Worm (Caenorhabditis elegans) whole organism, L4 larva: ENCODE results near the gene lat-2.
A peak's percentile ranks its signal among the peaks of the same experiment; 100 is the strongest.

Experiments
- D1046.2 ChIP-seq: fragments of 200-800 bp; sonication (Bioruptor generic); IDR thresholded peaks from 2 replicates; pipeline ENCODE4 v1.3.6; 2022; ENCODE audit warnings: missing genetic modification characterization, missing compliant biosample characterization
- F37D6.2 ChIP-seq: sonication (generic microtip); optimal IDR thresholded peaks from 2 replicates; lab custom pipeline; 2016; ENCODE audit warnings: mild to moderate bottlenecking, missing genetic modification characterization, missing compliant biosample characterization
- R02D3.7 ChIP-seq: fragments of 150-350 bp; sonication (generic microtip); optimal IDR thresholded peaks from 3 replicates; lab custom pipeline; 2014; ENCODE audit warnings: missing biosample characterization, missing genetic modification characterization
- T20F7.1 ChIP-seq: fragments of 200-800 bp; sonication (Bioruptor generic); optimal IDR thresholded peaks from 2 replicates; lab custom pipeline; 2018; ENCODE audit warnings: mild to moderate bottlenecking, missing genetic modification characterization, missing compliant biosample characterization
- Y105C5A.15 ChIP-seq: fragments of 200-800 bp; sonication (Bioruptor generic); IDR thresholded peaks from 2 replicates; pipeline ENCODE4 v1.3.6; 2022; ENCODE audit warnings: missing genetic modification characterization, missing compliant biosample characterization
- Y5F2A.4 ChIP-seq: fragments of 200-800 bp; sonication (Bioruptor generic); optimal IDR thresholded peaks from 2 replicates; lab custom pipeline; 2018; ENCODE audit warnings: mild to moderate bottlenecking, missing genetic modification characterization, missing compliant biosample characterization
- aha-1 ChIP-seq: fragments of 150-350 bp; peaks from one replicate; lab custom pipeline; 2014; ENCODE audit warnings: missing biosample characterization, missing genetic modification characterization
- ama-1 ChIP-seq: fragments of 150-350 bp; optimal IDR thresholded peaks from 2 replicates; lab custom pipeline; 2014; ENCODE audit warnings: inconsistent platforms, mixed read lengths
- ceh-32 ChIP-seq: sonication (generic microtip); optimal IDR thresholded peaks from 2 replicates; lab custom pipeline; 2016; ENCODE audit warnings: mild to moderate bottlenecking, missing genetic modification characterization, missing compliant biosample characterization; ENCODE audit not compliant: poor library complexity
- ceh-44 ChIP-seq: fragments of 200-800 bp; sonication (Bioruptor generic); IDR thresholded peaks from 2 replicates; pipeline ENCODE4 v1.3.6; 2022; ENCODE audit warnings: missing genetic modification reagents, missing genetic modification characterization, missing compliant biosample characterization
- ces-1 ChIP-seq: fragments of 150-350 bp; sonication (generic microtip); optimal IDR thresholded peaks from 4 replicates; lab custom pipeline; 2014; ENCODE audit warnings: missing biosample characterization, missing genetic modification reagents, missing genetic modification characterization
- cey-2 ChIP-seq: sonication (generic microtip); optimal IDR thresholded peaks from 3 replicates; lab custom pipeline; 2017; ENCODE audit warnings: missing genetic modification characterization, mild to moderate bottlenecking, missing compliant biosample characterization, antibody characterized with exemption, borderline replicate concordance; ENCODE audit not compliant: insufficient read depth
- ctbp-1 ChIP-seq: fragments of 200-800 bp; sonication (Bioruptor generic); IDR thresholded peaks from 2 replicates; pipeline ENCODE4 v1.3.6; 2022; ENCODE audit warnings: missing genetic modification reagents, missing genetic modification characterization, missing compliant biosample characterization
- daf-19 ChIP-seq: fragments of 200-800 bp; sonication (Bioruptor generic); conservative IDR thresholded peaks from 2 replicates; pipeline ENCODE4 v1.3.6; 2022; ENCODE audit warnings: missing genetic modification characterization, missing compliant biosample characterization
- daf-8 ChIP-seq: fragments of 200-800 bp; sonication (Bioruptor generic); IDR thresholded peaks from 2 replicates; pipeline ENCODE4 v1.3.6; 2022; ENCODE audit warnings: missing genetic modification characterization, missing compliant biosample characterization
- dmd-6 ChIP-seq: fragments of 200-800 bp; sonication (Bioruptor generic); IDR thresholded peaks from 2 replicates; pipeline ENCODE4 v1.3.6; 2022; ENCODE audit warnings: missing genetic modification reagents, missing genetic modification characterization, missing compliant biosample characterization
- dve-1 ChIP-seq: sonication (generic microtip); optimal IDR thresholded peaks from 2 replicates; lab custom pipeline; 2017; ENCODE audit warnings: antibody characterized with exemption, mild to moderate bottlenecking, missing genetic modification characterization, missing compliant biosample characterization; ENCODE audit not compliant: insufficient read depth
- egl-43 ChIP-seq: fragments of 200-800 bp; sonication (Bioruptor generic); IDR thresholded peaks from 2 replicates; pipeline ENCODE4 v1.3.6; 2022; ENCODE audit warnings: missing genetic modification reagents, missing genetic modification characterization, missing compliant biosample characterization
- fkh-10 ChIP-seq: fragments of 150-350 bp; optimal IDR thresholded peaks from 2 replicates; lab custom pipeline; 2014; ENCODE audit warnings: missing biosample characterization, missing genetic modification reagents, missing genetic modification characterization
- lim-7 ChIP-seq: fragments of 200-800 bp; sonication (Bioruptor generic); IDR thresholded peaks from 2 replicates; pipeline ENCODE4 v1.3.6; 2022; ENCODE audit warnings: missing genetic modification characterization, missing compliant biosample characterization
- lin-29 ChIP-seq: fragments of 200-800 bp; sonication (Bioruptor generic); IDR thresholded peaks from 2 replicates; pipeline ENCODE4 v1.3.6; 2022; ENCODE audit warnings: missing genetic modification reagents, missing genetic modification characterization, missing compliant biosample characterization
- lin-38 ChIP-seq: fragments of 200-800 bp; sonication (Bioruptor generic); IDR thresholded peaks from 2 replicates; pipeline ENCODE4 v1.3.6; 2022; ENCODE audit warnings: missing genetic modification reagents, missing genetic modification characterization, missing compliant biosample characterization
- lir-3 ChIP-seq: sonication (generic microtip); optimal IDR thresholded peaks from 2 replicates; lab custom pipeline; 2016; ENCODE audit warnings: mild to moderate bottlenecking, missing genetic modification characterization, missing compliant biosample characterization
- madf-9 ChIP-seq: fragments of 200-800 bp; sonication (Bioruptor generic); conservative IDR thresholded peaks from 2 replicates; pipeline ENCODE4 v1.3.6; 2022; ENCODE audit warnings: missing genetic modification reagents, missing genetic modification characterization, missing compliant biosample characterization
- mdl-1 ChIP-seq, 2 experiments: fragments of 150-350 bp in 1 of 2; sonication (generic microtip) in 1 of 2; optimal IDR thresholded peaks; 2 replicates each; lab custom pipeline; 2014 to 2017; ENCODE audit warnings: missing biosample characterization in 2 of 2, missing genetic modification characterization in 2 of 2
- mdt-29 ChIP-seq: fragments of 200-800 bp; sonication (Bioruptor generic); IDR thresholded peaks from 2 replicates; pipeline ENCODE4 v1.3.6; 2022; ENCODE audit warnings: missing genetic modification reagents, missing genetic modification characterization, missing compliant biosample characterization
- mep-1 ChIP-seq: fragments of 150-350 bp; sonication (generic microtip); optimal IDR thresholded peaks from 3 replicates; lab custom pipeline; 2014; ENCODE audit warnings: missing biosample characterization, missing genetic modification characterization
- mes-2 ChIP-seq: sonication (generic microtip); optimal IDR thresholded peaks from 2 replicates; lab custom pipeline; 2016; ENCODE audit warnings: missing genotype, mild to moderate bottlenecking, missing genetic modification characterization, missing compliant biosample characterization; ENCODE audit not compliant: poor library complexity, severe bottlenecking
- mxl-3 ChIP-seq: fragments of 200-800 bp; sonication (Bioruptor generic); optimal IDR thresholded peaks from 2 replicates; lab custom pipeline; 2018; ENCODE audit warnings: mild to moderate bottlenecking, missing genetic modification characterization, missing compliant biosample characterization
- nhr-28 ChIP-seq: fragments of 150-350 bp; optimal IDR thresholded peaks from 2 replicates; lab custom pipeline; 2014; ENCODE audit warnings: missing biosample characterization, missing genetic modification characterization
- nhr-42 ChIP-seq: fragments of 200-800 bp; sonication (Bioruptor generic); IDR thresholded peaks from 2 replicates; pipeline ENCODE4 v1.3.6; 2022; ENCODE audit warnings: missing genetic modification characterization, missing compliant biosample characterization
- nhr-48 ChIP-seq: sonication (generic microtip); optimal IDR thresholded peaks from 2 replicates; lab custom pipeline; 2016; ENCODE audit warnings: mild to moderate bottlenecking, missing genetic modification characterization, missing compliant biosample characterization
- nhr-6 ChIP-seq: fragments of 150-350 bp; optimal IDR thresholded peaks from 2 replicates; lab custom pipeline; 2014; ENCODE audit warnings: missing biosample characterization, missing genetic modification characterization
- nhr-77 ChIP-seq: fragments of 150-350 bp; optimal IDR thresholded peaks from 2 replicates; lab custom pipeline; 2014; ENCODE audit warnings: missing biosample characterization, missing genetic modification characterization
- php-3 ChIP-seq: fragments of 200-800 bp; sonication (Bioruptor generic); IDR thresholded peaks from 2 replicates; pipeline ENCODE4 v1.3.6; 2022; ENCODE audit warnings: missing genetic modification reagents, missing genetic modification characterization, missing compliant biosample characterization
- rbr-2 ChIP-seq: sonication (generic microtip); optimal IDR thresholded peaks from 2 replicates; lab custom pipeline; 2016; ENCODE audit warnings: missing genotype, missing genetic modification characterization, missing compliant biosample characterization
- skn-1 ChIP-seq: fragments of 150-350 bp; optimal IDR thresholded peaks from 2 replicates; lab custom pipeline; 2014; ENCODE audit warnings: missing biosample characterization, missing genetic modification characterization
- spr-3 ChIP-seq: fragments of 200-800 bp; sonication (Bioruptor generic); optimal IDR thresholded peaks from 2 replicates; lab custom pipeline; 2018; ENCODE audit warnings: mild to moderate bottlenecking, missing genetic modification characterization, missing compliant biosample characterization
- tag-97 ChIP-seq: fragments of 200-800 bp; sonication (Bioruptor generic); IDR thresholded peaks from 2 replicates; pipeline ENCODE4 v1.3.6; 2022; ENCODE audit warnings: missing genetic modification characterization, missing compliant biosample characterization
- tra-1 ChIP-seq: fragments of 200-800 bp; sonication (Bioruptor generic); IDR thresholded peaks from 2 replicates; pipeline ENCODE4 v1.3.6; 2022; ENCODE audit warnings: missing genetic modification reagents, missing genetic modification characterization, missing compliant biosample characterization
- unc-130 ChIP-seq: sonication (generic microtip); optimal IDR thresholded peaks from 2 replicates; lab custom pipeline; 2016; ENCODE audit warnings: missing genetic modification reagents, missing genetic modification characterization, missing compliant biosample characterization
- unc-62 ChIP-seq, 3 experiments: fragments of 150-350 bp in 1 of 3; sonication (generic microtip); optimal IDR thresholded peaks in 2 of 3; peaks in 1 of 3; 1 replicate in 1 of 3; 2 replicates in 2 of 3; lab custom pipeline; 2014 to 2017; ENCODE audit warnings: missing biosample characterization in 3 of 3, missing genetic modification characterization in 3 of 3, missing genetic modification reagents in 3 of 3, missing genotype in 1 of 3
- vab-7 ChIP-seq: fragments of 200-800 bp; sonication (Bioruptor generic); IDR thresholded peaks from 2 replicates; pipeline ENCODE4 v1.3.6; 2022; ENCODE audit warnings: missing genetic modification reagents, missing genetic modification characterization, missing compliant biosample characterization
- zag-1 ChIP-seq: fragments of 150-350 bp; optimal IDR thresholded peaks from 2 replicates; lab custom pipeline; 2014; ENCODE audit warnings: missing biosample characterization, missing genetic modification characterization
- zfp-2 ChIP-seq: sonication (generic microtip); optimal IDR thresholded peaks from 2 replicates; lab custom pipeline; 2016; ENCODE audit warnings: mild to moderate bottlenecking, missing genetic modification characterization, missing compliant biosample characterization
- zfp-3 ChIP-seq: fragments of 200-800 bp; sonication (Bioruptor generic); conservative IDR thresholded peaks from 2 replicates; pipeline ENCODE4 v1.3.6; 2022; ENCODE audit warnings: missing genetic modification reagents, missing genetic modification characterization, missing compliant biosample characterization
- zip-11 ChIP-seq: fragments of 200-800 bp; sonication (Bioruptor generic); IDR thresholded peaks from 2 replicates; pipeline ENCODE4 v1.3.6; 2022; ENCODE audit warnings: missing genetic modification characterization, missing compliant biosample characterization
- ztf-7 ChIP-seq: fragments of 150-350 bp; optimal IDR thresholded peaks from 2 replicates; lab custom pipeline; 2014; ENCODE audit warnings: missing biosample characterization, missing genetic modification characterization

Gene lat-2

ce11 chrII:4376295-4377172 lies 17.7 kb downstream of the lat-2 start, which contains the start of gene ntl-2 (continued):
- TF ChIP-seq vab-7 (GFP tag; lab: Robert Waterston, UW), result peak; percentile 74
- TF ChIP-seq nhr-6 (tag; lab: Kevin White, UChicago), result peak; percentile 96
- TF ChIP-seq dve-1 (tag; lab: Kevin White, UChicago), result peak; percentile 97
- TF ChIP-seq spr-3 (GFP tag; lab: Kevin White, UChicago), result peak; percentile 90
- peak; percentile 83 for TF ChIP-seq nhr-28
- TF ChIP-seq cey-2 (tag; lab: Kevin White, UChicago), result peak; percentile 18
- peak; percentile 53 for TF ChIP-seq ztf-7 (tag; lab: Kevin White, UChicago)
- peak; percentile 57; the same call in 1 of the 2 replicates for TF ChIP-seq php-3 (GFP tag; lab: Robert Waterston, UW)
- no peak for TF ChIP-seq R02D3.7 (tag; lab: Kevin White, UChicago)
- TF ChIP-seq tag-97 (GFP tag; lab: Robert Waterston, UW), result no peak
- peak; percentile 84 for TF ChIP-seq tra-1 (GFP tag; lab: Robert Waterston, UW)
- TF ChIP-seq ctbp-1, result peak; percentile 93
- TF ChIP-seq egl-43 (GFP tag; lab: Robert Waterston, UW), result peak; percentile 87
- no peak for TF ChIP-seq zip-11
- TF ChIP-seq rbr-2 (tag; lab: Kevin White, UChicago), result peak; percentile 94
- TF ChIP-seq daf-8 (GFP tag; lab: Robert Waterston, UW), result 0 out of 2 replicates have a peak, but pooled peaks have one; percentile 44
- TF ChIP-seq F37D6.2 (tag; lab: Kevin White, UChicago), result peak; percentile 87
- peak; percentile 95 for TF ChIP-seq lin-38 (GFP tag; lab: Robert Waterston, UW)
- TF ChIP-seq aha-1, result peak; percentile 98
- no peak for TF ChIP-seq Y105C5A.15 (GFP tag; lab: Robert Waterston, UW)
- peak; percentile 90 for TF ChIP-seq nhr-42 (GFP tag; lab: Robert Waterston, UW)
- peak; percentile 53; the same call in 1 of the 2 replicates for TF ChIP-seq mdt-29 (GFP tag; lab: Robert Waterston, UW)
- TF ChIP-seq T20F7.1 (GFP tag; lab: Kevin White, UChicago), result peak; percentile 73
- 0 out of 2 replicates have a peak, but pooled peaks have one; percentile 41 for TF ChIP-seq lin-29 (GFP tag; lab: Robert Waterston, UW)
- no peak for TF ChIP-seq ces-1
- TF ChIP-seq unc-62 (GFP tag; optimal IDR thresholded peaks at IDR 0.05 in 1 of 2; lab: Kevin White, UChicago), result peak in 1 of 2 experiments; percentile 96
- no peak for TF ChIP-seq unc-62 (tag; optimal IDR thresholded peaks at IDR 0.05; lab: Kevin White, UChicago)
- TF ChIP-seq dmd-6, result peak; percentile 90
- TF ChIP-seq zag-1 (tag; lab: Kevin White, UChicago), result peak; percentile 10
- no peak for TF ChIP-seq unc-130 (GFP tag; lab: Kevin White, UChicago)
- TF ChIP-seq ceh-44 (GFP tag; lab: Robert Waterston, UW), result peak; percentile 77
- TF ChIP-seq daf-19 (GFP tag; lab: Robert Waterston, UW), result no peak
- peak; percentile 69 to 97 for TF ChIP-seq mdl-1 (tag; optimal IDR thresholded peaks at IDR 0.05; lab: Kevin White, UChicago)
- TF ChIP-seq zfp-2 (tag; lab: Kevin White, UChicago), result peak; percentile 76
- TF ChIP-seq ceh-32 (tag; lab: Kevin White, UChicago), result no peak
- peak; percentile 96 for TF ChIP-seq mxl-3 (GFP tag; lab: Kevin White, UChicago)
- TF ChIP-seq zfp-3, result peak; percentile 50; the same call in 1 of the 2 replicates
- peak; percentile 79 for TF ChIP-seq Y5F2A.4 (GFP tag; lab: Kevin White, UChicago)
- peak; percentile 77 for TF ChIP-seq nhr-48
- TF ChIP-seq nhr-77 (tag; lab: Kevin White, UChicago), result peak; percentile 93
- no peak for TF ChIP-seq lir-3 (tag; lab: Kevin White, UChicago)
- TF ChIP-seq D1046.2 (GFP tag; lab: Robert Waterston, UW), result peak; percentile 80; the same call in 1 of the 2 replicates
- TF ChIP-seq fkh-10, result peak; percentile 59
- peak; percentile 98 for TF ChIP-seq mep-1
- TF ChIP-seq ama-1 (lab: Kevin White, UChicago), result peak; percentile 10
- no peak for TF ChIP-seq skn-1 (tag; lab: Kevin White, UChicago)
- peak; percentile 91 for TF ChIP-seq mes-2 (tag; lab: Kevin White, UChicago)
- TF ChIP-seq lim-7 (GFP tag; lab: Robert Waterston, UW), result peak; percentile 71; the same call in 1 of the 2 replicates
- peak; percentile 84 for TF ChIP-seq madf-9 (GFP tag; lab: Robert Waterston, UW)
